Worm (Caenorhabditis elegans) whole organism, L2 larva: ENCODE measurements around the gene T03G6.7.

Experiments
- C34F6.9 ChIP-seq: fragments of 150-350 bp; optimal IDR thresholded peaks from 2 replicates; lab custom pipeline; 2014; ENCODE audit warnings: missing biosample characterization, missing genetic modification characterization
- F13H6.1 ChIP-seq: sonication (generic microtip); optimal IDR thresholded peaks from 2 replicates; lab custom pipeline; 2016; ENCODE audit warnings: missing genetic modification characterization, missing compliant biosample characterization
- R02D3.7 ChIP-seq: fragments of 150-350 bp; optimal IDR thresholded peaks from 2 replicates; lab custom pipeline; 2014; ENCODE audit warnings: missing biosample characterization, missing genetic modification characterization
- Y55F3AM.14 ChIP-seq: fragments of 200-800 bp; sonication (Bioruptor generic); optimal IDR thresholded peaks from 2 replicates; lab custom pipeline; 2018; ENCODE audit warnings: mild to moderate bottlenecking, missing genetic modification characterization, missing compliant biosample characterization
- ZK546.5 ChIP-seq: sonication (generic microtip); optimal IDR thresholded peaks from 2 replicates; lab custom pipeline; 2017; ENCODE audit warnings: missing biosample characterization, missing genetic modification characterization
- alr-1 ChIP-seq: fragments of 150-350 bp; optimal IDR thresholded peaks from 2 replicates; lab custom pipeline; 2014; ENCODE audit warnings: missing biosample characterization, missing genetic modification characterization
- aly-2 ChIP-seq: fragments of 150-350 bp; optimal IDR thresholded peaks from 2 replicates; lab custom pipeline; 2014; ENCODE audit warnings: missing biosample characterization, missing genetic modification characterization
- ama-1 ChIP-seq: fragments of 150-350 bp; optimal IDR thresholded peaks from 2 replicates; lab custom pipeline; 2018; ENCODE audit warnings: inconsistent platforms
- blmp-1 ChIP-seq: sonication (generic microtip); optimal IDR thresholded peaks from 2 replicates; lab custom pipeline; 2017; ENCODE audit warnings: missing genetic modification characterization, mild to moderate bottlenecking, missing compliant biosample characterization, antibody characterized with exemption, moderate library complexity; ENCODE audit not compliant: insufficient read depth
- ceh-16 ChIP-seq: fragments of 150-350 bp; optimal IDR thresholded peaks from 2 replicates; lab custom pipeline; 2014; ENCODE audit warnings: missing biosample characterization, missing genetic modification characterization
- ceh-82 ChIP-seq: fragments of 150-350 bp; optimal IDR thresholded peaks from 2 replicates; lab custom pipeline; 2014; ENCODE audit warnings: missing biosample characterization, missing genetic modification characterization
- crh-2 ChIP-seq: sonication (generic microtip); optimal IDR thresholded peaks from 2 replicates; lab custom pipeline; 2017; ENCODE audit warnings: missing biosample characterization, missing genetic modification characterization
- elt-1 ChIP-seq: fragments of 150-350 bp; optimal IDR thresholded peaks from 2 replicates; lab custom pipeline; 2014; ENCODE audit warnings: missing biosample characterization, missing genetic modification characterization
- fos-1 ChIP-seq: fragments of 150-350 bp; optimal IDR thresholded peaks from 2 replicates; lab custom pipeline; 2014; ENCODE audit warnings: missing biosample characterization, missing genetic modification characterization
- gmeb-1 ChIP-seq: fragments of 150-350 bp; optimal IDR thresholded peaks from 2 replicates; lab custom pipeline; 2014; ENCODE audit warnings: missing biosample characterization, missing genetic modification characterization
- lin-11 ChIP-seq: fragments of 150-350 bp; sonication (generic microtip); optimal IDR thresholded peaks from 2 replicates; lab custom pipeline; 2014; ENCODE audit warnings: missing biosample characterization, missing genetic modification characterization, inconsistent platforms, mixed read lengths
- lin-13 ChIP-seq: fragments of 150-350 bp; optimal IDR thresholded peaks from 2 replicates; lab custom pipeline; 2014; ENCODE audit warnings: missing biosample characterization, missing genetic modification reagents, missing genetic modification characterization
- lin-39 ChIP-seq: fragments of 150-350 bp; optimal IDR thresholded peaks from 2 replicates; lab custom pipeline; 2014; ENCODE audit warnings: missing biosample characterization, missing genetic modification reagents, missing genetic modification characterization
- lsy-2 ChIP-seq, 2 experiments: fragments of 150-350 bp in 1 of 2; sonication (generic microtip) in 1 of 2; optimal IDR thresholded peaks; 2 replicates each; lab custom pipeline; 2014 to 2017; ENCODE audit warnings: missing biosample characterization in 2 of 2, missing genetic modification characterization in 2 of 2
- mab-5 ChIP-seq: fragments of 150-350 bp; optimal IDR thresholded peaks from 2 replicates; lab custom pipeline; 2014; ENCODE audit warnings: missing biosample characterization, missing genetic modification characterization
- mbf-1 ChIP-seq: sonication (generic microtip); optimal IDR thresholded peaks from 2 replicates; lab custom pipeline; 2017; ENCODE audit warnings: missing biosample characterization, missing genetic modification characterization
- mdl-1 ChIP-seq, 2 experiments: fragments of 150-350 bp in 1 of 2; sonication (generic microtip) in 1 of 2; optimal IDR thresholded peaks; 2 replicates each; lab custom pipeline; 2017; ENCODE audit warnings: missing biosample characterization in 2 of 2, missing genetic modification characterization in 2 of 2
- nhr-10 ChIP-seq: sonication (generic microtip); optimal IDR thresholded peaks from 2 replicates; lab custom pipeline; 2017; ENCODE audit warnings: missing biosample characterization, missing genetic modification characterization
- nhr-11 ChIP-seq: fragments of 150-350 bp; optimal IDR thresholded peaks from 2 replicates; lab custom pipeline; 2014; ENCODE audit warnings: missing biosample characterization, missing genetic modification characterization
- nhr-12 ChIP-seq: fragments of 150-350 bp; optimal IDR thresholded peaks from 2 replicates; lab custom pipeline; 2014; ENCODE audit warnings: missing biosample characterization, missing genetic modification characterization
- nhr-129 ChIP-seq: fragments of 150-350 bp; optimal IDR thresholded peaks from 2 replicates; lab custom pipeline; 2014; ENCODE audit warnings: missing biosample characterization, missing genetic modification characterization
- nhr-21 ChIP-seq: fragments of 150-350 bp; optimal IDR thresholded peaks from 2 replicates; lab custom pipeline; 2014; ENCODE audit warnings: missing biosample characterization, missing genetic modification characterization
- nhr-23 ChIP-seq: fragments of 150-350 bp; optimal IDR thresholded peaks from 2 replicates; lab custom pipeline; 2014; ENCODE audit warnings: missing biosample characterization, missing genetic modification reagents, missing genetic modification characterization
- nhr-237 ChIP-seq: fragments of 150-350 bp; optimal IDR thresholded peaks from 2 replicates; lab custom pipeline; 2014; ENCODE audit warnings: missing biosample characterization, missing genetic modification characterization
- nhr-6 ChIP-seq: fragments of 150-350 bp; optimal IDR thresholded peaks from 2 replicates; lab custom pipeline; 2014; ENCODE audit warnings: missing biosample characterization, missing genetic modification characterization
- nhr-77 ChIP-seq: fragments of 150-350 bp; optimal IDR thresholded peaks from 2 replicates; lab custom pipeline; 2014; ENCODE audit warnings: missing biosample characterization, missing genetic modification characterization
- peb-1 ChIP-seq: fragments of 150-350 bp; optimal IDR thresholded peaks from 2 replicates; lab custom pipeline; 2014; ENCODE audit warnings: missing biosample characterization, missing genetic modification characterization
- sem-4 ChIP-seq: fragments of 150-350 bp; optimal IDR thresholded peaks from 2 replicates; lab custom pipeline; 2014; ENCODE audit warnings: missing biosample characterization, missing genetic modification reagents, missing genetic modification characterization
- skn-1 ChIP-seq: sonication (generic microtip); optimal IDR thresholded peaks from 2 replicates; lab custom pipeline; 2017; ENCODE audit warnings: missing biosample characterization, missing genetic modification characterization
- sma-3 ChIP-seq: sonication (generic microtip); optimal IDR thresholded peaks from 2 replicates; lab custom pipeline; 2016; ENCODE audit warnings: missing genetic modification reagents, missing genetic modification characterization, missing compliant biosample characterization
- sma-9 ChIP-seq, 2 experiments: fragments of 150-350 bp in 1 of 2; sonication (generic microtip) in 1 of 2; optimal IDR thresholded peaks; 2 replicates each; lab custom pipeline; 2014 to 2016; ENCODE audit warnings: missing genetic modification characterization in 2 of 2, mild to moderate bottlenecking in 1 of 2, missing biosample characterization in 1 of 2, missing compliant biosample characterization in 1 of 2, missing genetic modification reagents in 1 of 2, moderate library complexity in 1 of 2
- unc-55 ChIP-seq: fragments of 150-350 bp; sonication (generic microtip); optimal IDR thresholded peaks from 3 replicates; lab custom pipeline; 2014; ENCODE audit warnings: missing biosample characterization, missing genetic modification reagents, missing genetic modification characterization
- unc-62 ChIP-seq: fragments of 150-350 bp; optimal IDR thresholded peaks from 2 replicates; lab custom pipeline; 2014; ENCODE audit warnings: missing biosample characterization, missing genetic modification reagents, missing genetic modification characterization
- zag-1 ChIP-seq: fragments of 150-350 bp; optimal IDR thresholded peaks from 2 replicates; lab custom pipeline; 2014; ENCODE audit warnings: missing biosample characterization, missing genetic modification characterization
- ztf-1 ChIP-seq: fragments of 200-800 bp; sonication (Bioruptor generic); conservative IDR thresholded peaks from 2 replicates; pipeline ENCODE4 v1.3.6; 2022; ENCODE audit warnings: missing genetic modification characterization, missing compliant biosample characterization
- ztf-11 ChIP-seq: sonication (generic microtip); optimal IDR thresholded peaks from 2 replicates; lab custom pipeline; 2017; ENCODE audit warnings: missing biosample characterization, missing genetic modification characterization

T03G6.7 gene

ce11 chrX:2565308-2565773 is 28.5 kb upstream of the T03G6.7 start, which contains the start of gene F52H2.15:
Gene F52H2.15, plus strand, starts transcription at chrX:2565358.
- TF ChIP-seq nhr-11 (tag; lab: Kevin White, UChicago) (no peak), lin-39 (no peak), blmp-1 (no peak), unc-55 (GFP tag; lab: Kevin White, UChicago) (no peak), fos-1 (tag; lab: Kevin White, UChicago) (peak; percentile 77), lin-11 (tag; lab: Kevin White, UChicago) (no peak), nhr-77 (tag; lab: Kevin White, UChicago) (no peak)

- TF ChIP-seq peb-1 (tag; lab: Kevin White, UChicago): no peak
- TF ChIP-seq sma-9 (GFP tag; optimal IDR thresholded peaks at IDR 0.05; lab: Kevin White, UChicago): peak; percentile 28
- no peak for TF ChIP-seq sma-9 (tag; optimal IDR thresholded peaks at IDR 0.05; lab: Kevin White, UChicago)
These were observed 26.1 kb upstream of the T03G6.7 start for ce11 chrX:2567761-2568160.

ce11 chrX:2569040-2569439 is 24.8 kb upstream of the T03G6.7 start:
- TF ChIP-seq zag-1: no peak
- TF ChIP-seq nhr-10 (tag; lab: Kevin White, UChicago): no peak
- TF ChIP-seq ZK546.5 (tag; lab: Kevin White, UChicago): no peak
- no peak for TF ChIP-seq R02D3.7 (tag; lab: Kevin White, UChicago)
- TF ChIP-seq unc-55 (GFP tag; lab: Kevin White, UChicago): no peak
- TF ChIP-seq ceh-82: no peak
- no peak for TF ChIP-seq nhr-12 (tag; lab: Kevin White, UChicago)
- no peak for TF ChIP-seq mab-5
- TF ChIP-seq nhr-23 (tag; lab: Kevin White, UChicago): no peak
- TF ChIP-seq gmeb-1: peak; percentile 26
- TF ChIP-seq nhr-129 (tag; lab: Kevin White, UChicago): peak; percentile 57
- no peak for TF ChIP-seq mdl-1 (tag; optimal IDR thresholded peaks at IDR 0.05; lab: Kevin White, UChicago)
- TF ChIP-seq sem-4 (tag; lab: Kevin White, UChicago): no peak
- no peak for TF ChIP-seq ama-1 (lab: Kevin White, UChicago)
- no peak for TF ChIP-seq alr-1 (tag; lab: Kevin White, UChicago)
- peak; percentile 46 for TF ChIP-seq F13H6.1 (tag; lab: Kevin White, UChicago)
- no peak for TF ChIP-seq lin-39
- TF ChIP-seq lsy-2 (tag; optimal IDR thresholded peaks at IDR 0.05; lab: Kevin White, UChicago): no peak
- no peak for TF ChIP-seq lin-11 (tag; lab: Kevin White, UChicago)
- no peak for TF ChIP-seq sma-3 (GFP tag; lab: Kevin White, UChicago)
- TF ChIP-seq nhr-6 (tag; lab: Kevin White, UChicago): no peak
- no peak for TF ChIP-seq unc-62 (GFP tag; lab: Kevin White, UChicago)
- no peak for TF ChIP-seq Y55F3AM.14 (GFP tag; lab: Kevin White, UChicago)
- peak; percentile 60 for TF ChIP-seq sma-9 (GFP tag; optimal IDR thresholded peaks at IDR 0.05; lab: Kevin White, UChicago)
- TF ChIP-seq sma-9 (tag; optimal IDR thresholded peaks at IDR 0.05; lab: Kevin White, UChicago): no peak
- TF ChIP-seq crh-2: peak; percentile 40
- TF ChIP-seq fos-1 (tag; lab: Kevin White, UChicago): peak; percentile 99
- TF ChIP-seq aly-2 (tag; lab: Kevin White, UChicago): no peak
- TF ChIP-seq elt-1 (tag; lab: Kevin White, UChicago): no peak
- no peak for TF ChIP-seq ztf-11 (tag; lab: Kevin White, UChicago)
- no peak for TF ChIP-seq peb-1 (tag; lab: Kevin White, UChicago)
- TF ChIP-seq ztf-1 (GFP tag; lab: Robert Waterston, UW): no peak
- no peak for TF ChIP-seq nhr-77 (tag; lab: Kevin White, UChicago)

ce11 chrX:2572646-2573149 is 21.1 kb upstream of the T03G6.7 start, which contains the start of the genes ccd-5 and F52H2.1:
Gene ccd-5, minus strand, starts transcription at chrX:2572653.
Gene F52H2.1, plus strand, starts transcription at chrX:2573099.
- TF ChIP-seq nhr-12 (tag; lab: Kevin White, UChicago): no peak
- no peak for TF ChIP-seq ceh-82
- TF ChIP-seq nhr-237 (tag; lab: Kevin White, UChicago): no peak
- TF ChIP-seq nhr-129 (tag; lab: Kevin White, UChicago): peak; percentile 18
- TF ChIP-seq skn-1 (tag; lab: Kevin White, UChicago): no peak
- TF ChIP-seq nhr-21 (tag; lab: Kevin White, UChicago): no peak
- TF ChIP-seq lin-13 (GFP tag; lab: Kevin White, UChicago): no peak
- peak; percentile 25 for TF ChIP-seq C34F6.9
- no peak for TF ChIP-seq mbf-1 (tag; lab: Kevin White, UChicago)
- no peak for TF ChIP-seq nhr-10 (tag; lab: Kevin White, UChicago)
- no peak for TF ChIP-seq nhr-77 (tag; lab: Kevin White, UChicago)
- peak; percentile 59 for TF ChIP-seq unc-55 (GFP tag; lab: Kevin White, UChicago)
- TF ChIP-seq sma-9 (GFP tag; optimal IDR thresholded peaks at IDR 0.05; lab: Kevin White, UChicago): peak; percentile 23
- TF ChIP-seq sma-9 (tag; optimal IDR thresholded peaks at IDR 0.05; lab: Kevin White, UChicago): no peak
- TF ChIP-seq ceh-16 (tag; lab: Kevin White, UChicago): no peak
- TF ChIP-seq lsy-2 (tag; optimal IDR thresholded peaks at IDR 0.05; lab: Kevin White, UChicago): peak in 1 of 2 experiments; percentile 24
- TF ChIP-seq nhr-23 (tag; lab: Kevin White, UChicago): no peak
- TF ChIP-seq alr-1 (tag; lab: Kevin White, UChicago): no peak
- TF ChIP-seq blmp-1: no peak
